Fruit fly (Drosophila melanogaster): Measurements from ENCODE around the gene CG1440.

DNA sequence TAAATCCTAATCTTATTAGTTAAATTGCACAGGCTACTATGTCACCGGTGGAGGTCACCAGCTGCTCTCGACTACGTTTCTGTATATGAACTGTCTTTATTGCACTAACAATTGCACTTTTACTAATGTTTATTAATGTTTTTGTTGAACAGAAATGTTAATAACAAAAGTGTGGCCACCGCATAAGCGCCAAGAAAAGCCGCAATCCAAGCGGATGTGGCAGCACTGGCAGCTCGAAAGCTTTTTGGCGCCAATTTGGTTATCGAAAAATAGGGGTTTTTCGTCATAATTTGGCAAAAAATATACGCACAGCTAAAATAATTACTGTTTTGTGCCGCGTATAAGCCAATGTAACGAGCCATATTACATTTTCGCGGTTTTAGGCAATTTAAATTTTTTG, 5.3 kb downstream of the CG1440 start, which contains the start of gene CG12123:
- TF ChIP-seq EcR (GFP tag; optimal IDR thresholded peaks at IDR 0.05) = no peak
- TF ChIP-seq gl (tag; optimal IDR thresholded peaks at IDR 0.05) = no peak
- TF ChIP-seq CG9948 (tag; optimal IDR thresholded peaks at IDR 0.05) = no peak
- TF ChIP-seq rn (GFP tag; IDR thresholded peaks at IDR 0.05) = no peak
- TF ChIP-seq Pif1A (GFP tag; optimal IDR thresholded peaks at IDR 0.05) = no peak

All from whole organism, pupa.